Worm (Caenorhabditis elegans) whole organism, young adult: ENCODE data around the gene Y54G2A.12.

Experiments used
- B0019.2 ChIP-seq: fragments of 200-800 bp; sonication (Bioruptor generic); conservative IDR thresholded peaks from 2 replicates; pipeline ENCODE4 v1.3.6; 2022; ENCODE audit warnings: missing genetic modification reagents, missing genetic modification characterization, missing compliant biosample characterization
- B0035.1 ChIP-seq: sonication (generic microtip); optimal IDR thresholded peaks from 2 replicates; lab custom pipeline; 2016; ENCODE audit warnings: missing genetic modification characterization, mild to moderate bottlenecking, missing compliant biosample characterization, missing genotype, missing genetic modification reagents
- F22D6.2 ChIP-seq: sonication (generic microtip); optimal IDR thresholded peaks from 2 replicates; lab custom pipeline; 2016; ENCODE audit warnings: mild to moderate bottlenecking, missing genetic modification characterization, missing compliant biosample characterization
- F23B12.7 ChIP-seq: sonication (generic microtip); optimal IDR thresholded peaks from 2 replicates; lab custom pipeline; 2017; ENCODE audit warnings: missing genetic modification characterization, mild to moderate bottlenecking, missing compliant biosample characterization, antibody characterized with exemption, moderate library complexity; ENCODE audit not compliant: insufficient read depth
- F33H1.4 ChIP-seq: fragments of 200-800 bp; sonication (Bioruptor generic); IDR thresholded peaks from 2 replicates; pipeline ENCODE4 v1.3.6; 2022; ENCODE audit warnings: missing genetic modification reagents, missing genetic modification characterization, missing compliant biosample characterization
- F37B4.10 ChIP-seq: fragments of 200-800 bp; sonication (Bioruptor generic); IDR thresholded peaks from 2 replicates; pipeline ENCODE4 v1.3.6; 2022; ENCODE audit warnings: missing genetic modification characterization, missing compliant biosample characterization
- F55B11.4 ChIP-seq: sonication (generic microtip); optimal IDR thresholded peaks from 2 replicates; lab custom pipeline; 2016; ENCODE audit warnings: missing compliant biosample characterization, missing genetic modification characterization, borderline replicate concordance; ENCODE audit not compliant: insufficient read depth
- F57A8.1 ChIP-seq: fragments of 200-800 bp; sonication (Bioruptor generic); optimal IDR thresholded peaks from 2 replicates; lab custom pipeline; 2018; ENCODE audit warnings: mild to moderate bottlenecking, missing genetic modification characterization, moderate library complexity, missing compliant biosample characterization
- K11D2.4 ChIP-seq: fragments of 200-800 bp; sonication (Bioruptor generic); IDR thresholded peaks from 2 replicates; pipeline ENCODE4 v1.3.6; 2022; ENCODE audit warnings: missing genetic modification reagents, missing genetic modification characterization, missing compliant biosample characterization
- Y53G8AR.9 ChIP-seq: fragments of 200-800 bp; sonication (Bioruptor generic); conservative IDR thresholded peaks from 2 replicates; pipeline ENCODE4 v1.3.6; 2022; ENCODE audit warnings: missing genetic modification reagents, missing genetic modification characterization, missing compliant biosample characterization
- Y95B8A.8 ChIP-seq: fragments of 200-800 bp; sonication (Bioruptor generic); IDR thresholded peaks from 2 replicates; pipeline ENCODE4 v1.3.6; 2022; ENCODE audit warnings: missing genetic modification reagents, missing genetic modification characterization, missing compliant biosample characterization
- ZK185.1 ChIP-seq: sonication (generic microtip); optimal IDR thresholded peaks from 2 replicates; lab custom pipeline; 2016; ENCODE audit warnings: mild to moderate bottlenecking, missing genetic modification characterization, missing compliant biosample characterization; ENCODE audit not compliant: poor library complexity, severe bottlenecking
- akir-1 ChIP-seq: fragments of 200-800 bp; sonication (Bioruptor generic); optimal IDR thresholded peaks from 2 replicates; lab custom pipeline; 2018; ENCODE audit warnings: mild to moderate bottlenecking, missing genetic modification characterization, moderate library complexity, missing compliant biosample characterization
- egrh-3 ChIP-seq: fragments of 200-800 bp; sonication (Bioruptor generic); IDR thresholded peaks from 2 replicates; pipeline ENCODE4 v1.3.6; 2022; ENCODE audit warnings: missing genetic modification reagents, missing genetic modification characterization, missing compliant biosample characterization
- fkh-3 ChIP-seq: sonication (generic microtip); optimal IDR thresholded peaks from 2 replicates; lab custom pipeline; 2016; ENCODE audit warnings: mild to moderate bottlenecking, missing genetic modification characterization, missing compliant biosample characterization
- hlh-12 ChIP-seq: sonication (generic microtip); optimal IDR thresholded peaks from 2 replicates; lab custom pipeline; 2016; ENCODE audit warnings: missing genetic modification characterization, missing compliant biosample characterization
- hlh-26 ChIP-seq: fragments of 200-800 bp; sonication (Bioruptor generic); conservative IDR thresholded peaks from 2 replicates; pipeline ENCODE4 v1.3.6; 2022; ENCODE audit warnings: missing genetic modification reagents, missing genetic modification characterization, missing compliant biosample characterization
- hmg-1.2 ChIP-seq: fragments of 200-800 bp; sonication (Bioruptor generic); IDR thresholded peaks from 2 replicates; pipeline ENCODE4 v1.3.6; 2022; ENCODE audit warnings: missing genetic modification reagents, missing genetic modification characterization, missing compliant biosample characterization
- hmg-20 ChIP-seq: fragments of 200-800 bp; sonication (Bioruptor generic); IDR thresholded peaks from 2 replicates; pipeline ENCODE4 v1.3.6; 2022; ENCODE audit warnings: missing genetic modification reagents, missing genetic modification characterization, missing compliant biosample characterization
- hrde-1 ChIP-seq: sonication (generic microtip); optimal IDR thresholded peaks from 2 replicates; lab custom pipeline; 2016; ENCODE audit warnings: missing genetic modification characterization, mild to moderate bottlenecking, missing compliant biosample characterization, moderate library complexity, missing genotype, missing genetic modification reagents, borderline replicate concordance
- let-526 ChIP-seq: fragments of 200-800 bp; sonication (Bioruptor generic); IDR thresholded peaks from 2 replicates; pipeline ENCODE4 v1.3.6; 2022; ENCODE audit warnings: missing genetic modification reagents, missing genetic modification characterization, missing compliant biosample characterization
- lin-35 ChIP-seq, 3 experiments: fragments of 150-350 bp in 2 of 3; sonication (generic microtip) in 1 of 3; optimal IDR thresholded peaks; 2 replicates each; lab custom pipeline; 2014 to 2018; ENCODE audit warnings: missing biosample characterization in 3 of 3, missing genetic modification characterization in 3 of 3, missing genetic modification reagents in 3 of 3
- lin-40 ChIP-seq: sonication (generic microtip); optimal IDR thresholded peaks from 2 replicates; lab custom pipeline; 2016; ENCODE audit warnings: missing genetic modification characterization, mild to moderate bottlenecking, missing compliant biosample characterization, missing genotype, missing genetic modification reagents
- madf-6 ChIP-seq: fragments of 200-800 bp; sonication (Bioruptor generic); IDR thresholded peaks from 2 replicates; pipeline ENCODE4 v1.3.6; 2022; ENCODE audit warnings: missing genetic modification reagents, missing genetic modification characterization, missing compliant biosample characterization
- mes-4 ChIP-seq: sonication (generic microtip); optimal IDR thresholded peaks from 2 replicates; lab custom pipeline; 2016; ENCODE audit warnings: missing genotype, missing genetic modification characterization, missing compliant biosample characterization
- mxl-1 ChIP-seq: sonication (generic microtip); optimal IDR thresholded peaks from 2 replicates; lab custom pipeline; 2016; ENCODE audit warnings: missing genetic modification characterization, missing compliant biosample characterization
- nhr-179 ChIP-seq: sonication (generic microtip); optimal IDR thresholded peaks from 2 replicates; lab custom pipeline; 2016; ENCODE audit warnings: mild to moderate bottlenecking, missing genetic modification characterization, missing compliant biosample characterization
- pbrm-1 ChIP-seq: fragments of 200-800 bp; sonication (Bioruptor generic); IDR thresholded peaks from 2 replicates; pipeline ENCODE4 v1.3.6; 2022; ENCODE audit warnings: missing genetic modification reagents, missing genetic modification characterization, missing compliant biosample characterization
- rcor-1 ChIP-seq: fragments of 200-800 bp; sonication (Bioruptor generic); IDR thresholded peaks from 2 replicates; pipeline ENCODE4 v1.3.6; 2022; ENCODE audit warnings: missing genetic modification reagents, missing genetic modification characterization, missing compliant biosample characterization
- rpc-1 ChIP-seq, 2 experiments: fragments of 150-350 bp in 1 of 2; sonication (generic microtip) in 1 of 2; optimal IDR thresholded peaks; 2 replicates each; lab custom pipeline; 2014 to 2018; ENCODE audit warnings: missing biosample characterization in 1 of 2, missing genetic modification characterization in 1 of 2, missing genetic modification reagents in 1 of 2, missing genotype in 1 of 2
- sea-2 ChIP-seq: fragments of 200-800 bp; sonication (Bioruptor generic); IDR thresholded peaks from 2 replicates; pipeline ENCODE4 v1.3.6; 2022; ENCODE audit warnings: missing genetic modification characterization, missing compliant biosample characterization
- snpc-1.3 ChIP-seq: sonication (generic microtip); optimal IDR thresholded peaks from 2 replicates; lab custom pipeline; 2017; ENCODE audit warnings: missing genetic modification characterization, mild to moderate bottlenecking, missing compliant biosample characterization, antibody characterized with exemption, moderate library complexity, missing genotype, missing genetic modification reagents; ENCODE audit not compliant: insufficient read depth
- sptf-2 ChIP-seq: fragments of 200-800 bp; sonication (Bioruptor generic); optimal IDR thresholded peaks from 2 replicates; lab custom pipeline; 2018; ENCODE audit warnings: mild to moderate bottlenecking, missing genetic modification characterization, missing compliant biosample characterization
- tlf-1 ChIP-seq: fragments of 200-800 bp; sonication (Bioruptor generic); optimal IDR thresholded peaks from 2 replicates; lab custom pipeline; 2018; ENCODE audit warnings: mild to moderate bottlenecking, missing genetic modification characterization, missing compliant biosample characterization
- zfh-2 ChIP-seq: fragments of 200-800 bp; sonication (Bioruptor generic); conservative IDR thresholded peaks from 2 replicates; pipeline ENCODE4 v1.3.6; 2022; ENCODE audit warnings: missing genetic modification reagents, missing genetic modification characterization, missing compliant biosample characterization
- ztf-22 ChIP-seq: fragments of 200-800 bp; sonication (Bioruptor generic); optimal IDR thresholded peaks from 2 replicates; lab custom pipeline; 2018; ENCODE audit warnings: mild to moderate bottlenecking, missing genetic modification characterization, moderate library complexity, missing compliant biosample characterization
- ztf-26 ChIP-seq: sonication (generic microtip); optimal IDR thresholded peaks from 2 replicates; lab custom pipeline; 2017; ENCODE audit warnings: missing genetic modification characterization, missing compliant biosample characterization
- ztf-6 ChIP-seq: fragments of 200-800 bp; sonication (Bioruptor generic); IDR thresholded peaks from 2 replicates; pipeline ENCODE4 v1.3.6; 2022; ENCODE audit warnings: missing genetic modification reagents, missing genetic modification characterization, missing compliant biosample characterization

The Y54G2A.12 gene

ce11 chrIV:2765048-2765708 lies 17.5 kb downstream of the Y54G2A.12 start (continued):
- TF ChIP-seq F57A8.1 (GFP tag; lab: Kevin White, UChicago) (no peak), zfh-2 (GFP tag; lab: Robert Waterston, UW) (peak; percentile 77), hlh-12 (tag; lab: Kevin White, UChicago) (no peak), pbrm-1 (GFP tag; lab: Robert Waterston, UW) (no peak; the same call in 1 of the 2 replicates), ztf-6 (no peak), hrde-1 (tag; lab: Kevin White, UChicago) (no peak), F37B4.10 (GFP tag; lab: Robert Waterston, UW) (no peak), ZK185.1 (tag; lab: Kevin White, UChicago) (no peak), F55B11.4 (tag; lab: Kevin White, UChicago) (no peak), akir-1 (GFP tag; lab: Kevin White, UChicago) (no peak), hmg-20 (GFP tag; lab: Robert Waterston, UW) (0 out of 2 replicates have a peak, but pooled peaks have one; percentile 49), nhr-179 (tag; lab: Kevin White, UChicago) (no peak), mxl-1 (tag; lab: Kevin White, UChicago) (no peak), ztf-26 (peak; percentile 74), fkh-3 (tag; lab: Kevin White, UChicago) (no peak), let-526 (no peak), F22D6.2 (tag; lab: Kevin White, UChicago) (no peak), rpc-1 (optimal IDR thresholded peaks at IDR 0.05; lab: Kevin White, UChicago) (no peak), rpc-1 (tag; optimal IDR thresholded peaks at IDR 0.05; lab: Kevin White, UChicago) (no peak), B0035.1 (tag; lab: Kevin White, UChicago) (no peak), B0019.2 (GFP tag; lab: Robert Waterston, UW) (0 out of 2 replicates have a peak, but pooled peaks have one; percentile 16), F23B12.7 (tag; lab: Kevin White, UChicago) (no peak), K11D2.4 (GFP tag; lab: Robert Waterston, UW) (0 out of 2 replicates have a peak, but pooled peaks have one; percentile 9), tlf-1 (GFP tag; lab: Kevin White, UChicago) (no peak), Y53G8AR.9 (GFP tag; lab: Robert Waterston, UW) (peak; percentile 29; the same call in 1 of the 2 replicates), snpc-1.3 (tag; lab: Kevin White, UChicago) (no peak), lin-40 (tag; lab: Kevin White, UChicago) (peak; percentile 7), rcor-1 (no peak), sea-2 (GFP tag; lab: Robert Waterston, UW) (no peak), sptf-2 (GFP tag; lab: Kevin White, UChicago) (no peak), mes-4 (no peak), hlh-26 (GFP tag; lab: Robert Waterston, UW) (no peak), madf-6 (GFP tag; lab: Robert Waterston, UW) (no peak), lin-35 (GFP tag; optimal IDR thresholded peaks at IDR 0.05; lab: Kevin White, UChicago) (no peak), ztf-22 (GFP tag; lab: Kevin White, UChicago) (no peak), egrh-3 (GFP tag; lab: Robert Waterston, UW) (no peak; the same call in 1 of the 2 replicates), Y95B8A.8 (GFP tag; lab: Robert Waterston, UW) (no peak)

- TF ChIP-seq hmg-1.2 (GFP tag; lab: Robert Waterston, UW) = peak; percentile 78
- no peak for TF ChIP-seq F33H1.4 (GFP tag; lab: Robert Waterston, UW)
- TF ChIP-seq F37B4.10 (GFP tag; lab: Robert Waterston, UW) = 0 out of 2 replicates have a peak, but pooled peaks have one; percentile 57
Observed at ce11 chrIV:2764160-2764559, 18.5 kb downstream of the Y54G2A.12 start.
